Worm (Caenorhabditis elegans) whole organism, late embryonic: ENCODE measurements around the gene dpm-1.
A peak's percentile ranks its signal among the peaks of the same experiment; 100 is the strongest.

Source experiments
- C38D4.7 ChIP-seq: fragments of 200-800 bp; sonication (Bioruptor generic); optimal IDR thresholded peaks from 2 replicates; lab custom pipeline; 2018; ENCODE audit warnings: mild to moderate bottlenecking, missing genetic modification characterization, moderate library complexity, missing compliant biosample characterization
- F13H6.1 ChIP-seq: sonication (generic microtip); optimal IDR thresholded peaks from 2 replicates; lab custom pipeline; 2016; ENCODE audit warnings: missing genetic modification characterization, missing compliant biosample characterization
- K02D7.2 ChIP-seq: sonication (generic microtip); optimal IDR thresholded peaks from 2 replicates; lab custom pipeline; 2017; ENCODE audit warnings: mild to moderate bottlenecking, missing genetic modification characterization, missing compliant biosample characterization
- T23F11.4 ChIP-seq: fragments of 200-800 bp; sonication (Bioruptor generic); optimal IDR thresholded peaks from 2 replicates; lab custom pipeline; 2018; ENCODE audit warnings: mild to moderate bottlenecking, missing genetic modification characterization, missing compliant biosample characterization
- Y22D7AL.16 ChIP-seq: sonication (generic microtip); optimal IDR thresholded peaks from 2 replicates; lab custom pipeline; 2016; ENCODE audit warnings: missing genetic modification characterization, missing compliant biosample characterization
- ama-1 ChIP-seq: fragments of 150-350 bp; optimal IDR thresholded peaks from 2 replicates; lab custom pipeline; 2014
- ceh-14 ChIP-seq: sonication (generic microtip); optimal IDR thresholded peaks from 2 replicates; lab custom pipeline; 2016; ENCODE audit warnings: missing genotype, missing genetic modification characterization, missing compliant biosample characterization
- ceh-19 ChIP-seq: fragments of 200-800 bp; sonication (Bioruptor generic); optimal IDR thresholded peaks from 2 replicates; lab custom pipeline; 2018; ENCODE audit warnings: mild to moderate bottlenecking, missing genetic modification characterization, missing compliant biosample characterization
- ceh-30 ChIP-seq: fragments of 150-350 bp; optimal IDR thresholded peaks from 2 replicates; lab custom pipeline; 2014; ENCODE audit warnings: missing biosample characterization, missing genetic modification characterization
- ceh-34 ChIP-seq: sonication (generic microtip); optimal IDR thresholded peaks from 2 replicates; lab custom pipeline; 2016; ENCODE audit warnings: mild to moderate bottlenecking, missing genetic modification characterization, missing compliant biosample characterization
- ceh-45 ChIP-seq: fragments of 200-800 bp; sonication (Bioruptor generic); IDR thresholded peaks from 2 replicates; pipeline ENCODE4 v1.3.6; 2022; ENCODE audit warnings: missing genetic modification reagents, missing genetic modification characterization, missing compliant biosample characterization
- ceh-6 ChIP-seq: fragments of 200-800 bp; sonication (Bioruptor generic); optimal IDR thresholded peaks from 2 replicates; lab custom pipeline; 2018; ENCODE audit warnings: mild to moderate bottlenecking, missing genetic modification characterization, missing compliant biosample characterization
- che-1 ChIP-seq: sonication (generic microtip); optimal IDR thresholded peaks from 2 replicates; lab custom pipeline; 2016; ENCODE audit warnings: mild to moderate bottlenecking, missing genetic modification characterization, missing compliant biosample characterization
- dmd-4 ChIP-seq: sonication (generic microtip); optimal IDR thresholded peaks from 2 replicates; lab custom pipeline; 2016; ENCODE audit warnings: borderline replicate concordance, missing genetic modification characterization, missing compliant biosample characterization
- dve-1 ChIP-seq: sonication (generic microtip); optimal IDR thresholded peaks from 2 replicates; lab custom pipeline; 2017; ENCODE audit warnings: antibody characterized with exemption, mild to moderate bottlenecking, missing genetic modification characterization, missing compliant biosample characterization
- elt-2 ChIP-seq: sonication (generic microtip); optimal IDR thresholded peaks from 2 replicates; lab custom pipeline; 2016; ENCODE audit warnings: missing genetic modification reagents, missing genetic modification characterization, missing compliant biosample characterization
- elt-4 ChIP-seq: sonication (generic microtip); optimal IDR thresholded peaks from 2 replicates; lab custom pipeline; 2016; ENCODE audit warnings: missing genetic modification characterization, missing compliant biosample characterization
- eyg-1 ChIP-seq: sonication (generic microtip); optimal IDR thresholded peaks from 2 replicates; lab custom pipeline; 2016; ENCODE audit warnings: missing genotype, missing genetic modification characterization, missing compliant biosample characterization
- fkh-10 ChIP-seq: fragments of 150-350 bp; optimal IDR thresholded peaks from 2 replicates; lab custom pipeline; 2014; ENCODE audit warnings: missing biosample characterization, missing genetic modification reagents, missing genetic modification characterization
- hlh-13 ChIP-seq: fragments of 200-800 bp; sonication (Bioruptor generic); optimal IDR thresholded peaks from 2 replicates; lab custom pipeline; 2018; ENCODE audit warnings: mild to moderate bottlenecking, missing genetic modification characterization, missing compliant biosample characterization
- hlh-6 ChIP-seq: sonication (generic microtip); optimal IDR thresholded peaks from 2 replicates; lab custom pipeline; 2016; ENCODE audit warnings: missing genotype, missing genetic modification characterization, missing compliant biosample characterization
- madf-2 ChIP-seq: sonication (generic microtip); optimal IDR thresholded peaks from 2 replicates; lab custom pipeline; 2017; ENCODE audit warnings: missing genetic modification characterization, missing compliant biosample characterization
- nfya-1 ChIP-seq: sonication (generic microtip); optimal IDR thresholded peaks from 2 replicates; lab custom pipeline; 2017; ENCODE audit warnings: missing genetic modification characterization, mild to moderate bottlenecking, missing compliant biosample characterization, antibody characterized with exemption, moderate library complexity
- nhr-232 ChIP-seq: sonication (generic microtip); optimal IDR thresholded peaks from 2 replicates; lab custom pipeline; 2016; ENCODE audit warnings: missing genetic modification characterization, missing compliant biosample characterization
- odd-2 ChIP-seq: sonication (generic microtip); optimal IDR thresholded peaks from 2 replicates; lab custom pipeline; 2017; ENCODE audit warnings: antibody characterized with exemption, mild to moderate bottlenecking, missing genetic modification characterization, missing compliant biosample characterization
- pag-3 ChIP-seq: sonication (generic microtip); optimal IDR thresholded peaks from 2 replicates; lab custom pipeline; 2016; ENCODE audit warnings: missing compliant biosample characterization, missing genetic modification characterization, borderline replicate concordance
- pat-9 ChIP-seq: fragments of 200-800 bp; sonication (Bioruptor generic); optimal IDR thresholded peaks from 2 replicates; lab custom pipeline; 2018; ENCODE audit warnings: mild to moderate bottlenecking, missing genetic modification characterization, moderate library complexity, missing compliant biosample characterization
- pax-1 ChIP-seq: fragments of 150-350 bp; optimal IDR thresholded peaks from 2 replicates; lab custom pipeline; 2014; ENCODE audit warnings: missing biosample characterization, missing genetic modification characterization
- pha-4 ChIP-seq: fragments of 150-350 bp; optimal IDR thresholded peaks from 2 replicates; lab custom pipeline; 2018; ENCODE audit warnings: missing biosample characterization, missing genetic modification reagents, missing genetic modification characterization
- ref-2 ChIP-seq: sonication (generic microtip); optimal IDR thresholded peaks from 2 replicates; lab custom pipeline; 2016; ENCODE audit warnings: missing genetic modification characterization, missing compliant biosample characterization
- rnt-1 ChIP-seq: sonication (generic microtip); optimal IDR thresholded peaks from 2 replicates; lab custom pipeline; 2016; ENCODE audit warnings: missing genetic modification characterization, missing compliant biosample characterization
- sdc-2 ChIP-seq: sonication (generic microtip); optimal IDR thresholded peaks from 2 replicates; lab custom pipeline; 2016; ENCODE audit warnings: missing genotype, missing genetic modification characterization, missing compliant biosample characterization
- sox-4 ChIP-seq: sonication (generic microtip); optimal IDR thresholded peaks from 2 replicates; lab custom pipeline; 2017; ENCODE audit warnings: mild to moderate bottlenecking, missing genetic modification characterization, inconsistent platforms, missing compliant biosample characterization
- syd-9 ChIP-seq: sonication (generic microtip); optimal IDR thresholded peaks from 2 replicates; lab custom pipeline; 2016; ENCODE audit warnings: mild to moderate bottlenecking, missing genetic modification characterization, moderate library complexity, missing compliant biosample characterization
- tbx-2 ChIP-seq: sonication (generic microtip); optimal IDR thresholded peaks from 2 replicates; lab custom pipeline; 2016; ENCODE audit warnings: missing genetic modification characterization, missing compliant biosample characterization
- ttx-3 ChIP-seq: sonication (generic microtip); optimal IDR thresholded peaks from 2 replicates; lab custom pipeline; 2016; ENCODE audit warnings: missing genetic modification reagents, missing genetic modification characterization, missing compliant biosample characterization
- unc-42 ChIP-seq: sonication (generic microtip); optimal IDR thresholded peaks from 2 replicates; lab custom pipeline; 2016; ENCODE audit warnings: missing genotype, missing genetic modification characterization, missing compliant biosample characterization

The dpm-1 gene

ce11 chrIV:460614-461079, 15.2 kb downstream of the dpm-1 start, which contains the start of gene M04G7.2:
Gene M04G7.2 (minus strand): TSS chrIV:461029.
- TF ChIP-seq ceh-14 (tag; lab: Kevin White, UChicago): no peak
- TF ChIP-seq pha-4: no peak
- TF ChIP-seq unc-42 (tag; lab: Kevin White, UChicago): no peak
- no peak for TF ChIP-seq rnt-1 (tag; lab: Kevin White, UChicago)
- no peak for TF ChIP-seq dve-1 (tag; lab: Kevin White, UChicago)
- TF ChIP-seq madf-2 (tag; lab: Kevin White, UChicago): no peak
- no peak for TF ChIP-seq hlh-6 (tag; lab: Kevin White, UChicago)
- TF ChIP-seq hlh-13 (GFP tag; lab: Kevin White, UChicago): no peak
- TF ChIP-seq eyg-1: no peak
- TF ChIP-seq odd-2: no peak
- TF ChIP-seq syd-9 (tag; lab: Kevin White, UChicago): no peak

ce11 chrIV:462050-462449, 16.6 kb downstream of the dpm-1 start:
- TF ChIP-seq F13H6.1 (no peak), C38D4.7 (GFP tag; lab: Kevin White, UChicago) (no peak), elt-4 (tag; lab: Kevin White, UChicago) (peak; percentile 44), ttx-3 (tag; lab: Kevin White, UChicago) (no peak), T23F11.4 (GFP tag; lab: Kevin White, UChicago) (no peak), ceh-6 (GFP tag; lab: Kevin White, UChicago) (no peak), ama-1 (lab: Kevin White, UChicago) (no peak)

ce11 chrIV:466569-466968, 21.1 kb downstream of the dpm-1 start:
- TF ChIP-seq Y22D7AL.16: no peak
- TF ChIP-seq dve-1 (tag; lab: Kevin White, UChicago): no peak
- TF ChIP-seq elt-4 (tag; lab: Kevin White, UChicago): no peak
- TF ChIP-seq ceh-19 (GFP tag; lab: Kevin White, UChicago): no peak
- TF ChIP-seq pax-1 (tag; lab: Kevin White, UChicago): no peak
- no peak for TF ChIP-seq pag-3
- TF ChIP-seq tbx-2 (tag; lab: Kevin White, UChicago): no peak
- no peak for TF ChIP-seq ceh-6 (GFP tag; lab: Kevin White, UChicago)
- no peak for TF ChIP-seq sox-4 (tag; lab: Kevin White, UChicago)
- no peak for TF ChIP-seq ref-2 (tag; lab: Kevin White, UChicago)
- TF ChIP-seq che-1 (tag; lab: Kevin White, UChicago): no peak
- TF ChIP-seq nfya-1 (tag; lab: Kevin White, UChicago): no peak
- no peak for TF ChIP-seq sdc-2
- no peak for TF ChIP-seq elt-2 (tag; lab: Kevin White, UChicago)
- TF ChIP-seq pat-9: no peak
- no peak for TF ChIP-seq fkh-10
- TF ChIP-seq ceh-30 (tag; lab: Kevin White, UChicago): no peak
- TF ChIP-seq eyg-1: no peak
- TF ChIP-seq, all 69 proteins: peak for 0

- no peak for TF ChIP-seq ama-1 (lab: Kevin White, UChicago)
- no peak for TF ChIP-seq nhr-232 (tag; lab: Kevin White, UChicago)
- TF ChIP-seq ceh-45: no peak
- no peak for TF ChIP-seq rnt-1 (tag; lab: Kevin White, UChicago)
- TF ChIP-seq K02D7.2 (tag; lab: Kevin White, UChicago): no peak
- TF ChIP-seq dmd-4: no peak
- no peak for TF ChIP-seq ceh-34 (tag; lab: Kevin White, UChicago)
- TF ChIP-seq elt-4 (tag; lab: Kevin White, UChicago): no peak
- TF ChIP-seq syd-9 (tag; lab: Kevin White, UChicago): no peak
Observed at ce11 chrIV:467291-467690, 21.8 kb downstream of the dpm-1 start.
